Fruit fly (Drosophila melanogaster) whole organism, embryonic: ENCODE data around the gene CG32564.

Source experiments
- CG12155 ChIP-seq: fragments of 200-800 bp; sonication (Bioruptor generic); optimal IDR thresholded peaks from 3 replicates; lab custom pipeline; 2016; ENCODE audit warnings: missing biosample characterization, missing genetic modification characterization
- CG18476 ChIP-seq: fragments of 200-800 bp; sonication (Bioruptor generic); optimal IDR thresholded peaks from 2 replicates; lab custom pipeline; 2016; ENCODE audit warnings: missing biosample characterization, mild to moderate bottlenecking, missing genetic modification characterization
- pros ChIP-seq: fragments of 200-800 bp; sonication (Bioruptor generic); optimal IDR thresholded peaks from 3 replicates; lab custom pipeline; 2019; ENCODE audit warnings: missing biosample characterization, mild to moderate bottlenecking, missing genetic modification characterization, moderate library complexity

- TF ChIP-seq pros (GFP tag; lab: Kevin White, UChicago) (peak; percentile 71), CG18476 (GFP tag; lab: Kevin White, UChicago) (no peak), CG12155 (GFP tag; lab: Kevin White, UChicago) (no peak)
Observed at dm6 chrX:17172777-17173315, 33.4 kb upstream of the CG32564 start.
